Worm (Caenorhabditis elegans): Measurements from ENCODE around the gene cec-5.
A peak's percentile ranks its signal among the peaks of the same experiment; 100 is the strongest.

ce11 chrIV:7580062-7580614 lies at the start of gene cec-5, which contains the start of gene nol-10:
- TF ChIP-seq him-1 (tag; optimal IDR thresholded peaks at IDR 0.05) (no peak), W03F9.2 (tag; optimal IDR thresholded peaks at IDR 0.05) (peak; percentile 95)
